Fruit fly (Drosophila melanogaster): ENCODE results near the gene Ype.

dm6 chrX:13421059-13421458 lies 33.8 kb upstream of the Ype start:
- TF ChIP-seq CG33017 (tag; optimal IDR thresholded peaks at IDR 0.05) (no peak), CG14711 (tag; optimal IDR thresholded peaks at IDR 0.05) (no peak), cnc (optimal IDR thresholded peaks at IDR 0.05) (no peak), CG11617 (GFP tag; optimal IDR thresholded peaks at IDR 0.05) (no peak), Crg-1 (GFP tag; optimal IDR thresholded peaks at IDR 0.05) (no peak)
